Worm (Caenorhabditis elegans) whole organism, L4 larva: ENCODE results near the gene srsx-25.

Experiments
- D1046.2 ChIP-seq: fragments of 200-800 bp; sonication (Bioruptor generic); IDR thresholded peaks from 2 replicates; pipeline ENCODE4 v1.3.6; 2022; ENCODE audit warnings: missing genetic modification characterization, missing compliant biosample characterization
- Y48G9A.11 ChIP-seq: fragments of 200-800 bp; sonication (Bioruptor generic); IDR thresholded peaks from 2 replicates; pipeline ENCODE4 v1.3.6; 2022; ENCODE audit warnings: missing genetic modification reagents, missing genetic modification characterization, missing compliant biosample characterization
- ces-1 ChIP-seq: fragments of 150-350 bp; sonication (generic microtip); optimal IDR thresholded peaks from 4 replicates; lab custom pipeline; 2014; ENCODE audit warnings: missing biosample characterization, missing genetic modification reagents, missing genetic modification characterization
- fos-1 ChIP-seq: fragments of 150-350 bp; optimal IDR thresholded peaks from 2 replicates; lab custom pipeline; 2014; ENCODE audit warnings: missing biosample characterization, missing genetic modification characterization
- lin-1 ChIP-seq: fragments of 200-800 bp; sonication (Bioruptor generic); IDR thresholded peaks from 2 replicates; pipeline ENCODE4 v1.3.6; 2022; ENCODE audit warnings: missing genetic modification reagents, missing genetic modification characterization, missing compliant biosample characterization
- lin-29 ChIP-seq: fragments of 200-800 bp; sonication (Bioruptor generic); IDR thresholded peaks from 2 replicates; pipeline ENCODE4 v1.3.6; 2022; ENCODE audit warnings: missing genetic modification reagents, missing genetic modification characterization, missing compliant biosample characterization
- lin-39 ChIP-seq: fragments of 150-350 bp; optimal IDR thresholded peaks from 2 replicates; lab custom pipeline; 2014; ENCODE audit warnings: missing biosample characterization, missing genetic modification reagents, missing genetic modification characterization
- madf-9 ChIP-seq: fragments of 200-800 bp; sonication (Bioruptor generic); conservative IDR thresholded peaks from 2 replicates; pipeline ENCODE4 v1.3.6; 2022; ENCODE audit warnings: missing genetic modification reagents, missing genetic modification characterization, missing compliant biosample characterization
- mdt-29 ChIP-seq: fragments of 200-800 bp; sonication (Bioruptor generic); IDR thresholded peaks from 2 replicates; pipeline ENCODE4 v1.3.6; 2022; ENCODE audit warnings: missing genetic modification reagents, missing genetic modification characterization, missing compliant biosample characterization
- nhr-11 ChIP-seq: fragments of 150-350 bp; optimal IDR thresholded peaks from 2 replicates; lab custom pipeline; 2014; ENCODE audit warnings: missing biosample characterization, missing genetic modification characterization
- nhr-76 ChIP-seq: fragments of 150-350 bp; optimal IDR thresholded peaks from 2 replicates; lab custom pipeline; 2014; ENCODE audit warnings: missing biosample characterization, missing genetic modification characterization
- skn-1 ChIP-seq: fragments of 150-350 bp; optimal IDR thresholded peaks from 2 replicates; lab custom pipeline; 2014; ENCODE audit warnings: missing biosample characterization, missing genetic modification characterization
- tag-97 ChIP-seq: fragments of 200-800 bp; sonication (Bioruptor generic); IDR thresholded peaks from 2 replicates; pipeline ENCODE4 v1.3.6; 2022; ENCODE audit warnings: missing genetic modification characterization, missing compliant biosample characterization
- ztf-11 ChIP-seq: fragments of 150-350 bp; optimal IDR thresholded peaks from 2 replicates; lab custom pipeline; 2014; ENCODE audit warnings: missing biosample characterization, missing genetic modification characterization

ce11 chrIV:13318773-13319172 is 46.2 kb upstream of the srsx-25 start:
- no peak for TF ChIP-seq ztf-11 (tag; lab: Kevin White, UChicago)
- no peak for TF ChIP-seq lin-39 (tag; lab: Kevin White, UChicago)
- TF ChIP-seq ces-1 = no peak
- TF ChIP-seq madf-9 (GFP tag; lab: Robert Waterston, UW) = no peak
- TF ChIP-seq fos-1 (tag; lab: Kevin White, UChicago) = no peak
- TF ChIP-seq nhr-76 = peak; percentile 54
- TF ChIP-seq lin-1 = peak; percentile 43; the same call in 1 of the 2 replicates
- no peak for TF ChIP-seq Y48G9A.11 (GFP tag; lab: Robert Waterston, UW)
- TF ChIP-seq tag-97 = no peak
- no peak for TF ChIP-seq skn-1 (tag; lab: Kevin White, UChicago)
- TF ChIP-seq nhr-11 (tag; lab: Kevin White, UChicago) = peak; percentile 56
- TF ChIP-seq mdt-29 (GFP tag; lab: Robert Waterston, UW) = peak; percentile 87
- TF ChIP-seq D1046.2 = no peak
- TF ChIP-seq lin-29 (GFP tag; lab: Robert Waterston, UW) = no peak
